Fruit fly (Drosophila melanogaster): ENCODE measurements around the gene Sox21a.

Gene Sox21a

DNA sequence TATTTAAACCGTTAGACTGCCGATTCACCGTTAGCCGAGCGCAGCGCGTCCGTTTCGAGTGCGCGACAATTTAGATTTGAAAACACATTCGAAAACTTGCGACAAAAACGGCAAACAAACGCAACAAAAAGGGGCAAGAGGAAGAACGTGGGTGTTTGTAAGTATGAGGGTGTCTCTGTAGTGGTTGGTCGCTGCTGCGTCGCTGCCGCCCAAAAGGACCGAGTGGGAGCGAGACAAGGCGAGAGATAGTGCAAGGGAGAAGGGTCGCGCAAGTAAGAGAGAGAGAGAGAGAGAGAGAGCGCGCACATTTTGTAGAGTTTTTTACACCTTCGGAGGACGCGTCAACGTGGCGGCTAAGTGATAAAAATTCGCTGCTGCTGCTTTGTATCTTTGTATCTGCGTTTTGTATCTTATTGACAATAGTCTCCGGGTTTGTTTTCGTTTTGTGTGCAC, at the start of gene Sox21a:
Gene Sox21a (minus strand): TSS at position 51 of the 453 bp plus-strand sequence.
- TF ChIP-seq tj (GFP tag; optimal IDR thresholded peaks at IDR 0.05) (no peak), CG11617 (GFP tag; optimal IDR thresholded peaks at IDR 0.05) (no peak), Crg-1 (GFP tag; optimal IDR thresholded peaks at IDR 0.05) (no peak), toe (GFP tag; optimal IDR thresholded peaks at IDR 0.05) (no peak), CG5204 (GFP tag; optimal IDR thresholded peaks at IDR 0.05) (no peak), cnc (optimal IDR thresholded peaks at IDR 0.05) (no peak), CG7045 (GFP tag; optimal IDR thresholded peaks at IDR 0.05) (no peak), Mnt (GFP tag; optimal IDR thresholded peaks at IDR 0.05) (no peak), CG7101 (tag; optimal IDR thresholded peaks at IDR 0.05) (no peak), Clk (GFP tag; optimal IDR thresholded peaks at IDR 0.05) (no peak), CG12768 (GFP tag; optimal IDR thresholded peaks at IDR 0.05) (no peak), bab1 (GFP tag; optimal IDR thresholded peaks at IDR 0.05) (no peak), CG1620 (GFP tag; optimal IDR thresholded peaks at IDR 0.05) (no peak), CG33017 (tag; optimal IDR thresholded peaks at IDR 0.05) (no peak), kay (GFP tag; ENCODE audit: borderline replicate concordance) (no peak), ovo (GFP tag; optimal IDR thresholded peaks at IDR 0.05) (no peak), cic (GFP tag; optimal IDR thresholded peaks at IDR 0.05) (no peak), CG14711 (tag; optimal IDR thresholded peaks at IDR 0.05) (no peak), pad (GFP tag; optimal IDR thresholded peaks at IDR 0.05) (no peak)

- TF ChIP-seq CG33017 (tag; optimal IDR thresholded peaks at IDR 0.05) = no peak
- TF ChIP-seq CG7045 (GFP tag; optimal IDR thresholded peaks at IDR 0.05) = no peak
- no peak for TF ChIP-seq bab1 (GFP tag; optimal IDR thresholded peaks at IDR 0.05)
- TF ChIP-seq ovo (GFP tag; optimal IDR thresholded peaks at IDR 0.05) = no peak
- TF ChIP-seq toe (GFP tag; optimal IDR thresholded peaks at IDR 0.05) = no peak
- TF ChIP-seq cic (GFP tag; optimal IDR thresholded peaks at IDR 0.05) = no peak
- TF ChIP-seq pad (GFP tag; optimal IDR thresholded peaks at IDR 0.05) = no peak
- TF ChIP-seq CG11617 (GFP tag; optimal IDR thresholded peaks at IDR 0.05) = no peak
- no peak for TF ChIP-seq kay (GFP tag; ENCODE audit: borderline replicate concordance)
These were observed 47.0 kb upstream of the Sox21a start for dm6 chr3L:14154940-14155339.

DNA sequence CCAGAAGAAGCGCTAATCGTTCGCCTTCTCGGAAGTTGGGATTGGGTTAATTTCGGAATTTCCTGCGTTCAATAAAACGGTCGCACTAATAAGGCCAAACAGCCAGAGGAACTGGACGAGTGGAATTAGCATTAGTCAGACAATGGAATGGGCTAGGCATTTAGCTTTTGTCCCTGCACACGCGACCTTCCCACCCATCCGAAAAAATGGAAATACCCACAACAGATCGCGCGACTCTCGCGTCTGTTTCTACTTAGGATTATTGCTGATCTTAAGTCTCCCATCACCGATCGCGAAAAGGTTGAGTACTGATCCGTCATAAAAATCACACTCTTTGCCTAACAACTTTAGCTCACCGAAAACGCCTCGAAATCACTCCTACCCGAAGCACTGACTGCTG, 45.7 kb upstream of the Sox21a start:
- TF ChIP-seq Mnt (GFP tag; optimal IDR thresholded peaks at IDR 0.05) (no peak), CG7045 (GFP tag; optimal IDR thresholded peaks at IDR 0.05) (no peak), cnc (optimal IDR thresholded peaks at IDR 0.05) (no peak), pad (GFP tag; optimal IDR thresholded peaks at IDR 0.05) (no peak), CG1620 (GFP tag; optimal IDR thresholded peaks at IDR 0.05) (no peak), ovo (GFP tag; optimal IDR thresholded peaks at IDR 0.05) (no peak), bab1 (GFP tag; optimal IDR thresholded peaks at IDR 0.05) (no peak), CG5204 (GFP tag; optimal IDR thresholded peaks at IDR 0.05) (no peak), Crg-1 (GFP tag; optimal IDR thresholded peaks at IDR 0.05) (no peak), toe (GFP tag; optimal IDR thresholded peaks at IDR 0.05) (no peak)

dm6 chr3L:14152608-14153007, 44.7 kb upstream of the Sox21a start:
- TF ChIP-seq cic (GFP tag; optimal IDR thresholded peaks at IDR 0.05) = no peak
- TF ChIP-seq ovo (GFP tag; optimal IDR thresholded peaks at IDR 0.05) = no peak
- no peak for TF ChIP-seq CG7045 (GFP tag; optimal IDR thresholded peaks at IDR 0.05)
- no peak for TF ChIP-seq CG7101 (tag; optimal IDR thresholded peaks at IDR 0.05)

DNA sequence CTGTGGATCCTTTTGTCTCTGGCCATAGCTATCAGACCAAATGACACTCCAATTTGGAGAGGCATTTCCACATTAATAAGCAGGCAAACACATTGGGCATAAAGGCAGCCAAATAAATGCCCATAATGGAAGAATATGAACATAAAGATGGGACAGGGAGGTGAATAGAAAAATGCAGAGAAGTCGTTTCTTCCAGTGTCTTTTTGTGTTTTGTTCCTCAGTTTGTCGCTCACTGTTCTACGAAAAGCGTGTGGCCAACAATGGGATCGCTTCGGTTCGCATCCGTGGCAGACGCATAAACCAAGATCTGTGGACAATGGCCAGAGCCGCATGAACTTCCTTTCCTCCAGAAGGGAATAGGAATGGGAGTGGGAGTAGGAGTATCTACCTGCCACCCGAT, 43.5 kb upstream of the Sox21a start:
- TF ChIP-seq CG1620 (GFP tag; optimal IDR thresholded peaks at IDR 0.05) = no peak
- TF ChIP-seq toe (GFP tag; optimal IDR thresholded peaks at IDR 0.05) = no peak
- no peak for TF ChIP-seq Hr96 (GFP tag; optimal IDR thresholded peaks at IDR 0.05)
- no peak for TF ChIP-seq CG7101 (tag; optimal IDR thresholded peaks at IDR 0.05)
- no peak for TF ChIP-seq bab1 (GFP tag; optimal IDR thresholded peaks at IDR 0.05)
- TF ChIP-seq cic (GFP tag; optimal IDR thresholded peaks at IDR 0.05) = no peak

- no peak for TF ChIP-seq Crg-1 (GFP tag; optimal IDR thresholded peaks at IDR 0.05)
- TF ChIP-seq bab1 (GFP tag; optimal IDR thresholded peaks at IDR 0.05) = no peak
- no peak for TF ChIP-seq toe (GFP tag; optimal IDR thresholded peaks at IDR 0.05)
- TF ChIP-seq Mnt (GFP tag; optimal IDR thresholded peaks at IDR 0.05) = no peak
- TF ChIP-seq pad (GFP tag; optimal IDR thresholded peaks at IDR 0.05) = no peak
- TF ChIP-seq kay (GFP tag; ENCODE audit: borderline replicate concordance) = no peak
- TF ChIP-seq CG11617 (GFP tag; optimal IDR thresholded peaks at IDR 0.05) = no peak
- no peak for TF ChIP-seq Clk (GFP tag; optimal IDR thresholded peaks at IDR 0.05)
- TF ChIP-seq CG7101 (tag; optimal IDR thresholded peaks at IDR 0.05) = no peak
- no peak for TF ChIP-seq CG1620 (GFP tag; optimal IDR thresholded peaks at IDR 0.05)
- TF ChIP-seq CG12768 (GFP tag; optimal IDR thresholded peaks at IDR 0.05) = no peak
- no peak for TF ChIP-seq cic (GFP tag; optimal IDR thresholded peaks at IDR 0.05)
- no peak for TF ChIP-seq Hr96 (GFP tag; optimal IDR thresholded peaks at IDR 0.05)
- TF ChIP-seq cnc (optimal IDR thresholded peaks at IDR 0.05) = no peak
- no peak for TF ChIP-seq CG14711 (tag; optimal IDR thresholded peaks at IDR 0.05)
- no peak for TF ChIP-seq CG5204 (GFP tag; optimal IDR thresholded peaks at IDR 0.05)
- no peak for TF ChIP-seq tj (GFP tag; optimal IDR thresholded peaks at IDR 0.05)
These were observed 42.2 kb upstream of the Sox21a start for dm6 chr3L:14150141-14150556.

DNA sequence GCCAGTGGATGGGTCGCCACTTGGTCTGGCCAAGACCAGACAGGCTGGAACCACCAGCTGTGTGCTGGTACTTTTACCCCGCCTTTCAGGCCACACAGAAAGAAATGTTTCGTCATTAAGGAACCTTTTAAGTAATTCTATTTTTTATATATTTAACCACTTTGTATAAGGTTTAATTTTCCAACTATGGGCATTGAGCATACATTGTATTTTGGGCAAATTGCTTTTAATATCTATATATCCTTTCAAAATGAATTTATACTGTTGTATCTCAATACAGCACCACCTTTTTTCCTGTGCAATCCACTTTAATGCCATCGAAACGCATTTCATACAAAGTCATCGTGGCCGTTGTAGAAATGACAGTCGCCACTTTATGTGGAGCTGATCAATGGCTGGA, 38.5 kb upstream of the Sox21a start:
- TF ChIP-seq Mnt (GFP tag; optimal IDR thresholded peaks at IDR 0.05) (no peak), CG11617 (GFP tag; optimal IDR thresholded peaks at IDR 0.05) (no peak), CG7101 (tag; optimal IDR thresholded peaks at IDR 0.05) (no peak), ovo (GFP tag; optimal IDR thresholded peaks at IDR 0.05) (no peak), pad (GFP tag; optimal IDR thresholded peaks at IDR 0.05) (no peak), CG5204 (GFP tag; optimal IDR thresholded peaks at IDR 0.05) (no peak), Crg-1 (GFP tag; optimal IDR thresholded peaks at IDR 0.05) (no peak), tj (GFP tag; optimal IDR thresholded peaks at IDR 0.05) (no peak), Hr96 (GFP tag; optimal IDR thresholded peaks at IDR 0.05) (no peak)
